Worm (Caenorhabditis elegans) whole organism, L2 larva: Measurements from ENCODE around the gene snpc-1.1.

Source experiments
- ceh-82 ChIP-seq: fragments of 150-350 bp; optimal IDR thresholded peaks from 2 replicates; lab custom pipeline; 2014; ENCODE audit warnings: missing biosample characterization, missing genetic modification characterization
- crh-2 ChIP-seq: sonication (generic microtip); optimal IDR thresholded peaks from 2 replicates; lab custom pipeline; 2017; ENCODE audit warnings: missing biosample characterization, missing genetic modification characterization
- mdl-1 ChIP-seq, 2 experiments: fragments of 150-350 bp in 1 of 2; sonication (generic microtip) in 1 of 2; optimal IDR thresholded peaks; 2 replicates each; lab custom pipeline; 2017; ENCODE audit warnings: missing biosample characterization in 2 of 2, missing genetic modification characterization in 2 of 2
- nhr-23 ChIP-seq: fragments of 150-350 bp; optimal IDR thresholded peaks from 2 replicates; lab custom pipeline; 2014; ENCODE audit warnings: missing biosample characterization, missing genetic modification reagents, missing genetic modification characterization
- nhr-237 ChIP-seq: fragments of 150-350 bp; optimal IDR thresholded peaks from 2 replicates; lab custom pipeline; 2014; ENCODE audit warnings: missing biosample characterization, missing genetic modification characterization
- skn-1 ChIP-seq: sonication (generic microtip); optimal IDR thresholded peaks from 2 replicates; lab custom pipeline; 2017; ENCODE audit warnings: missing biosample characterization, missing genetic modification characterization
- unc-62 ChIP-seq: fragments of 150-350 bp; optimal IDR thresholded peaks from 2 replicates; lab custom pipeline; 2014; ENCODE audit warnings: missing biosample characterization, missing genetic modification reagents, missing genetic modification characterization
- zag-1 ChIP-seq: fragments of 150-350 bp; optimal IDR thresholded peaks from 2 replicates; lab custom pipeline; 2014; ENCODE audit warnings: missing biosample characterization, missing genetic modification characterization

DNA sequence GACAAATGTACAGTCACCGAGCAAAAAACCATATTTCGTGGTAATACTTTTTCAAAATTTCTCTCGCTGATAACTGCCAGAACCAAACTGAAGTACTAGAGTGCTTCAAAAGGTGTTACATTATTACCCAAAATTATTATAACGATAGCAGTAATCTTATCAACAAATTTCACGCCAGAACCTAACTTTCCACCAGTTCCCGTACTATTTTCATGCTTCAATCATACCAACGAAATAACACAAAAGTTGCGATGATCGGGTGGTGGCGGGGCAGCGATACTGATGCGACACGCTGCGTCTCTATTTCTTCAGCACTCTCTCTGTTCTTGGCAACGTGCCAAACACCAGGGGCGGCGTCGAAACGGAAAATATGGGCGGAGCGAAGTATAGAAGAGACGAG, 27.8 kb upstream of the snpc-1.1 start:
- TF ChIP-seq mdl-1 (tag; optimal IDR thresholded peaks at IDR 0.05; lab: Kevin White, UChicago) (no peak), unc-62 (GFP tag; lab: Kevin White, UChicago) (no peak), nhr-237 (tag; lab: Kevin White, UChicago) (no peak), skn-1 (no peak), crh-2 (tag; lab: Kevin White, UChicago) (peak; percentile 1), ceh-82 (no peak), nhr-23 (tag; lab: Kevin White, UChicago) (no peak), zag-1 (tag; lab: Kevin White, UChicago) (no peak)
